Fruit fly (Drosophila melanogaster) whole organism, adult: Measurements from ENCODE around the gene Ir68a.

ENCODE experiments used
- CG11617 ChIP-seq: fragments of 200-800 bp; sonication (Bioruptor generic); optimal IDR thresholded peaks from 2 replicates; lab custom pipeline; 2017; ENCODE audit warnings: mild to moderate bottlenecking, missing biosample characterization, missing genetic modification reagents, missing genetic modification characterization
- CG12768 ChIP-seq: fragments of 200-800 bp; sonication (Bioruptor generic); optimal IDR thresholded peaks from 2 replicates; lab custom pipeline; 2017; ENCODE audit warnings: missing biosample characterization, missing genetic modification characterization, mild to moderate bottlenecking, moderate library complexity, missing genetic modification reagents
- CG14711 ChIP-seq: fragments of 200-800 bp; sonication (Bioruptor generic); optimal IDR thresholded peaks from 2 replicates; lab custom pipeline; 2018; ENCODE audit warnings: missing biosample characterization, mild to moderate bottlenecking, missing genetic modification characterization, moderate library complexity
- CG1620 ChIP-seq: fragments of 200-800 bp; sonication (Bioruptor generic); optimal IDR thresholded peaks from 2 replicates; lab custom pipeline; 2016; ENCODE audit warnings: missing biosample characterization, missing genetic modification characterization
- CG33017 ChIP-seq: fragments of 200-800 bp; sonication (Bioruptor generic); optimal IDR thresholded peaks from 2 replicates; lab custom pipeline; 2018; ENCODE audit warnings: missing biosample characterization, mild to moderate bottlenecking, missing genetic modification characterization, moderate library complexity
- CG5204 ChIP-seq: fragments of 200-800 bp; sonication (Bioruptor generic); optimal IDR thresholded peaks from 2 replicates; lab custom pipeline; 2016; ENCODE audit warnings: missing biosample characterization, missing genetic modification characterization
- CG7045 ChIP-seq: fragments of 200-800 bp; sonication (Bioruptor generic); optimal IDR thresholded peaks from 2 replicates; lab custom pipeline; 2017; ENCODE audit warnings: missing biosample characterization, mild to moderate bottlenecking, missing genetic modification characterization
- CG7101 ChIP-seq: fragments of 200-800 bp; sonication (Bioruptor generic); optimal IDR thresholded peaks from 2 replicates; lab custom pipeline; 2018; ENCODE audit warnings: missing biosample characterization, mild to moderate bottlenecking, missing genetic modification characterization, moderate library complexity
- Clk ChIP-seq: fragments of 200-800 bp; sonication (Bioruptor generic); optimal IDR thresholded peaks from 2 replicates; lab custom pipeline; 2017; ENCODE audit warnings: missing biosample characterization, missing genetic modification characterization
- Crg-1 ChIP-seq: fragments of 200-800 bp; sonication (Bioruptor generic); optimal IDR thresholded peaks from 2 replicates; lab custom pipeline; 2016; ENCODE audit warnings: missing biosample characterization, missing genetic modification characterization
- Hr96 ChIP-seq: fragments of 200-800 bp; sonication (Bioruptor generic); optimal IDR thresholded peaks from 2 replicates; lab custom pipeline; 2016; ENCODE audit warnings: missing biosample characterization, missing genetic modification characterization
- Mnt ChIP-seq: fragments of 200-800 bp; sonication (Bioruptor generic); optimal IDR thresholded peaks from 2 replicates; lab custom pipeline; 2016; ENCODE audit warnings: missing biosample characterization, mild to moderate bottlenecking, missing genetic modification characterization
- bab1 ChIP-seq: fragments of 200-800 bp; sonication (Bioruptor generic); optimal IDR thresholded peaks from 3 replicates; lab custom pipeline; 2019; ENCODE audit warnings: missing biosample characterization, mild to moderate bottlenecking, missing genetic modification characterization, moderate library complexity
- cic ChIP-seq: fragments of 200-800 bp; sonication (Bioruptor generic); optimal IDR thresholded peaks from 2 replicates; lab custom pipeline; 2017; ENCODE audit warnings: missing biosample characterization, mild to moderate bottlenecking, missing genetic modification characterization, moderate library complexity
- cnc ChIP-seq, 2 experiments: fragments of >200 bp; optimal IDR thresholded peaks; 2 replicates each; lab custom pipeline; 2017
- kay ChIP-seq: fragments of 200-800 bp; sonication (Bioruptor generic); peaks from one replicate; lab custom pipeline; 2016; ENCODE audit warnings: missing biosample characterization, missing genetic modification characterization, borderline replicate concordance
- ovo ChIP-seq: fragments of 200-800 bp; sonication (Bioruptor generic); optimal IDR thresholded peaks from 2 replicates; lab custom pipeline; 2016; ENCODE audit warnings: missing biosample characterization, missing genetic modification characterization
- pad ChIP-seq: fragments of 200-800 bp; sonication (Bioruptor generic); optimal IDR thresholded peaks from 3 replicates; lab custom pipeline; 2017; ENCODE audit warnings: missing biosample characterization, missing genetic modification characterization, mild to moderate bottlenecking, moderate library complexity, missing genetic modification reagents
- tj ChIP-seq: fragments of 200-800 bp; sonication (Bioruptor generic); optimal IDR thresholded peaks from 3 replicates; lab custom pipeline; 2017; ENCODE audit warnings: missing biosample characterization, mild to moderate bottlenecking, missing genetic modification characterization, moderate library complexity
- toe ChIP-seq: fragments of 200-800 bp; sonication (Bioruptor generic); optimal IDR thresholded peaks from 2 replicates; lab custom pipeline; 2016; ENCODE audit warnings: missing biosample characterization, missing genetic modification characterization

Ir68a gene

dm6 chr3L:11217893-11218292 is 18.1 kb downstream of the Ir68a start:
- TF ChIP-seq CG5204 (GFP tag; lab: Kevin White, UChicago), result no peak
- TF ChIP-seq toe, result no peak
- no peak for TF ChIP-seq Crg-1 (GFP tag; lab: Kevin White, UChicago)
- TF ChIP-seq CG7101 (tag; lab: Kevin White, UChicago), result no peak
- TF ChIP-seq Mnt, result no peak
- no peak for TF ChIP-seq Hr96
- no peak for TF ChIP-seq kay
- no peak for TF ChIP-seq cnc (optimal IDR thresholded peaks at IDR 0.05; lab: Kevin White, UChicago)
- TF ChIP-seq CG7045 (GFP tag; lab: Kevin White, UChicago), result no peak
- TF ChIP-seq CG11617 (GFP tag; lab: Kevin White, UChicago), result no peak
- TF ChIP-seq CG14711, result no peak
- no peak for TF ChIP-seq pad (GFP tag; lab: Kevin White, UChicago)
- TF ChIP-seq CG33017 (tag; lab: Kevin White, UChicago), result no peak
- no peak for TF ChIP-seq bab1 (GFP tag; lab: Kevin White, UChicago)
- TF ChIP-seq Clk, result no peak
- no peak for TF ChIP-seq tj
- TF ChIP-seq CG1620 (GFP tag; lab: Kevin White, UChicago), result no peak
- TF ChIP-seq CG12768 (GFP tag; lab: Kevin White, UChicago), result no peak
- TF ChIP-seq ovo (GFP tag; lab: Kevin White, UChicago), result no peak

- TF ChIP-seq CG14711 (no peak), toe (no peak), ovo (GFP tag; lab: Kevin White, UChicago) (no peak)
These were observed 19.8 kb downstream of the Ir68a start for dm6 chr3L:11216219-11216618.

- TF ChIP-seq ovo (GFP tag; lab: Kevin White, UChicago), result no peak
- peak; percentile 96 for TF ChIP-seq kay
- TF ChIP-seq Mnt, result peak; percentile 60
- peak; percentile 77 for TF ChIP-seq CG11617 (GFP tag; lab: Kevin White, UChicago)
- TF ChIP-seq Crg-1 (GFP tag; lab: Kevin White, UChicago), result peak; percentile 79
- peak; percentile 64 for TF ChIP-seq cic (GFP tag; lab: Kevin White, UChicago)
- TF ChIP-seq CG7045 (GFP tag; lab: Kevin White, UChicago), result peak; percentile 81
- TF ChIP-seq toe, result peak; percentile 74
- TF ChIP-seq cnc (optimal IDR thresholded peaks at IDR 0.05; lab: Kevin White, UChicago), result no peak
- TF ChIP-seq CG14711, result peak; percentile 99
- TF ChIP-seq bab1 (GFP tag; lab: Kevin White, UChicago), result peak; percentile 88
- peak; percentile 62 for TF ChIP-seq pad (GFP tag; lab: Kevin White, UChicago)
- TF ChIP-seq CG33017 (tag; lab: Kevin White, UChicago), result peak; percentile 89
- no peak for TF ChIP-seq CG5204 (GFP tag; lab: Kevin White, UChicago)
- TF ChIP-seq CG7101 (tag; lab: Kevin White, UChicago), result peak; percentile 88
- TF ChIP-seq Clk, result peak; percentile 79
- no peak for TF ChIP-seq CG1620 (GFP tag; lab: Kevin White, UChicago)
- TF ChIP-seq Hr96, result peak; percentile 69
- TF ChIP-seq tj, result no peak
- peak; percentile 85 for TF ChIP-seq CG12768 (GFP tag; lab: Kevin White, UChicago)
These were observed 20.5 kb downstream of the Ir68a start for dm6 chr3L:11215244-11216121.

dm6 chr3L:11214406-11215243 is 21.4 kb downstream of the Ir68a start, which contains the start of gene CG42671:
Gene CG42671 (plus strand): TSS chr3L:11214505.
- no peak for TF ChIP-seq pad (GFP tag; lab: Kevin White, UChicago)
- TF ChIP-seq Mnt, result peak; percentile 55
- TF ChIP-seq Clk, result no peak
- TF ChIP-seq CG11617 (GFP tag; lab: Kevin White, UChicago), result no peak
- TF ChIP-seq Hr96, result no peak
- TF ChIP-seq cic (GFP tag; lab: Kevin White, UChicago), result peak; percentile 29
- no peak for TF ChIP-seq CG14711
- no peak for TF ChIP-seq CG12768 (GFP tag; lab: Kevin White, UChicago)
- peak; percentile 7 for TF ChIP-seq CG33017 (tag; lab: Kevin White, UChicago)
- peak; percentile 50 for TF ChIP-seq bab1 (GFP tag; lab: Kevin White, UChicago)
- TF ChIP-seq CG1620 (GFP tag; lab: Kevin White, UChicago), result peak; percentile 48
- TF ChIP-seq kay, result peak; percentile 27
- TF ChIP-seq cnc (optimal IDR thresholded peaks at IDR 0.05; lab: Kevin White, UChicago), result no peak
- no peak for TF ChIP-seq CG7045 (GFP tag; lab: Kevin White, UChicago)
- peak; percentile 67 for TF ChIP-seq tj
- TF ChIP-seq CG7101 (tag; lab: Kevin White, UChicago), result peak; percentile 4
- no peak for TF ChIP-seq toe
- TF ChIP-seq ovo (GFP tag; lab: Kevin White, UChicago), result no peak
- TF ChIP-seq Crg-1 (GFP tag; lab: Kevin White, UChicago), result no peak
- TF ChIP-seq CG5204 (GFP tag; lab: Kevin White, UChicago), result no peak

- TF ChIP-seq bab1 (GFP tag; lab: Kevin White, UChicago) (no peak), CG1620 (GFP tag; lab: Kevin White, UChicago) (no peak), kay (peak; percentile 88), cic (GFP tag; lab: Kevin White, UChicago) (peak; percentile 68), CG12768 (GFP tag; lab: Kevin White, UChicago) (peak; percentile 12), cnc (optimal IDR thresholded peaks at IDR 0.05; lab: Kevin White, UChicago) (no peak)
These were observed 22.4 kb downstream of the Ir68a start for dm6 chr3L:11213643-11214042.
